Worm (Caenorhabditis elegans) whole organism, dauer: ENCODE data around the gene nhr-172.

ENCODE experiments used
- unc-62 ChIP-seq: sonication (generic microtip); optimal IDR thresholded peaks from 2 replicates; lab custom pipeline; 2017; ENCODE audit warnings: missing biosample characterization, missing genetic modification reagents, missing genetic modification characterization

The nhr-172 gene

DNA sequence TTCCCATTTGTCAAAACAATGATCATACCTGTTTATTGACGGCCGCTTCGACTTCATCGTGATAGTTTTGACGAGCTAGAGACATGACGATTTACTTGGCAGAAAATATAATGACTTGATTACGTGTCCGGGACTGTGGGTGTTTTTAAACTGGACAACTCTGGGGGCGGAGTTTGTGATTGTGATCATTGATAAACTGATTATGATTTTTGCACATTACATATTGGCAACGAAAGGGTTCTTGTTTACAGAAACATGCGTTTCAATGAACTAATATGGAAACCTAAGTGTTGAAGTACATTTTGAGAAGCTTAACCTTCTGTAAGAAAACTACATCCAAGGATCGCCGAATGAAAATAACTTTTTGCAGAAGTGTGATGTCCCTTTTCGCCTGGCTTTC lies 38.7 kb downstream of the nhr-172 start, which contains the start of gene ftn-1:
ftn-1 (minus strand) TSS at position 101 of the 400 bp plus-strand sequence.
- TF ChIP-seq unc-62 (GFP tag; lab: Kevin White, UChicago): no peak

DNA sequence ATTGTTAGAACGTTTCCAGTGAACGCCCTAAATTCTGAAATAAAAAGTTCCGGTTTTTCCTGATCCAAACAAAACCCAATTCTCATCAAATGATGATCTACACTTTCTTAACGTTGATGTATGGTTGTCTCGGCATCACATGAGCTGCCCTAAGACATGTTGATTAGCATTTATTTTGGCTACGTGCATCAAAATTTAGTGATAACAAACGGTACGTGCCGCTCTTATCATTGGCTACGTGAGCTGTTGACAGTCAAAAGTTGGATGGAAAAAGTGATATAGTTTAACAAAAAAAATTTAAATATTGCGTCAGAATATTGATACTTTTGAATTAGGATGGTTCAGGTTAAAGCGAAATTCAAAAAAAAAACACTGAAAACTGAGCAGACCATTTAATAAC lies 39.2 kb downstream of the nhr-172 start:
- TF ChIP-seq unc-62 (GFP tag; lab: Kevin White, UChicago): no peak

DNA sequence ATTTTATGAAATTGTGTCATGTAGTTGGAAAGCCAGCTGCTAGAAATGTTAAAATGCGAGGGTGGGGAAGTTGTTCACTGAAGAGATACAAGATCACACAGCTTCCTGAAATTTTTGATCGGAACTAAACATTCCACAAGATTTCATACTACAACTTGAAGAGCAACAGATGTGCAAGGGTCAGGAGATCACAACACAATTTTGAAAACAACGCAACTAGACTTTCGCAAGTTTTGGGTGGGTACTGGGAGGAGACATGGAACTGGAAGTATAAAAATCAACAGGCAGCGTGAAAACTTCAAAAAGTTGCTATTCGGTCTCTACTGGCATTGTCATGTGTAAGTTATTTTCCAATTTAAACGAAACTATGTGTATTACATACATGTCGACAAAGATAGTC lies 43.0 kb downstream of the nhr-172 start, which contains the start of gene F19F10.3:
F19F10.3 (plus strand) TSS at position 301 of the 400 bp plus-strand sequence.
- TF ChIP-seq unc-62 (GFP tag; lab: Kevin White, UChicago): no peak

DNA sequence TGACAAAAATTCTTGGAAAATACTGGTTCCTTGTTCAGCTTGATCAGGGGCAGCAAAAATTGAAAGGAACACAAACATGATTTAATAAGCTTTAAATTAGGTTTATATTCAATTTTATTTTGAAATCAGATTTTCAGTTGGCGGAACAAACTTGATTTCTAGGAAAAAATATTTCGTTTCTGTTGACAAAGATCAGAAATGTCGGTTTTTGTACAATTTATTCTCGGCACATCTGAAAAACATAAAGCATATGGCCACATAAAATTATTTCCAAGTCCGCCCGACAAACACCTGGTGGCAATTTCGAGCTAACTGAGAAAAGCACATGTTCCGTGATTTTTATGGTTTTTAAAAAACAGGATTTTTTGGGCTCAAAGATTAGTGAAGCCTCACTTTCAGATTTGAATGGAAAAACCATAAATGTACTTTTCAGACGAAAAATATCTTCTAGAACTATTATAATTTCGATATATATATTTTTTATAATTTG lies 45.1 kb downstream of the nhr-172 start, which contains the start of gene ttr-10:
ttr-10 (minus strand) TSS at position 51 of the 490 bp plus-strand sequence.
- no peak for TF ChIP-seq unc-62 (GFP tag; lab: Kevin White, UChicago)

DNA sequence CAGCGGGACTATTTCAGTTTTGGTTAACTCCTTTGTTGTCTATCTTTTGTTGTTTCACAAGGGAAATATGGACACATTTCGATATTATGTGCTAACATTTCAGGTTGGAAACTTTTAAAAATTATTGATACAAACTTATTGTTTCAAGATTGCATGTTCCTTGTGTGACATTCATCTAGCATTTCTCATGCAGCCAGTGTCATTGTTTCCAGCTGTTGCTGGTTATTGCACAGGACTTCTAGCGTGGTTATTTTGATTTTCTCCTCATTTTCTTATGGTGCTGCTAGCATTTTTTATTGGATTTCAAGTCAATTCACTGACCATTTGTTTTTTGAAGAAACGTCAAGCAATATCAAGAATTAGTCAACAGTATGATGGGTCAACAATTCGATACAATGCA lies 47.1 kb downstream of the nhr-172 start:
- no peak for TF ChIP-seq unc-62 (GFP tag; lab: Kevin White, UChicago)

DNA sequence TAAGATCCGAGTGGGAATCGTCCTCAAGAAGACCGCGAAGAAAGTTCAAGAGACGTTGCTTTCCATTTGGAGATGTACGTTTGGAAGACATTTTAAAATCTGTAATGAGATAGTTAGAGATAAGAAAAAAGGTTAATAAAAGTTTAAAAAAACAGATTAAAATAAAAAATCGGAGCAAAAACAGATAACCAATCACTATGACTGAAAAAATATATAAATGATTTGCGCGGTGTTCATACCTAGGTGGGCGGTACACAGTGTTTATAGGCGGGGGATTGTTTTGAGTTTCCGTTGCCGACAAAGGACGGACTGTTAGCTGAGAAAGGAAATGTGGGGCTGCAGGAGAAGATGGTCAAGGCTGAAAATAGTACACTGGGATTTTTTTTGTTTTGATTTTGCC lies 49.9 kb downstream of the nhr-172 start, which contains the start of gene ets-7:
ets-7 (minus strand) TSS at position 101 of the 400 bp plus-strand sequence.
- TF ChIP-seq unc-62 (GFP tag; lab: Kevin White, UChicago): no peak
